Worm (Caenorhabditis elegans): ENCODE data around the gene F48F5.6.

The F48F5.6 gene

ce11 chrV:20418768-20419167 lies 34.2 kb downstream of the F48F5.6 start (continued):
- no peak for TF ChIP-seq ces-1 (GFP tag; optimal IDR thresholded peaks at IDR 0.05)
- peak; percentile 57 for TF ChIP-seq nhr-47 (tag; optimal IDR thresholded peaks at IDR 0.05)
- no peak for TF ChIP-seq Y116A8C.19 (tag; optimal IDR thresholded peaks at IDR 0.05; ENCODE audit: borderline replicate concordance)
- no peak for TF ChIP-seq pqm-1 (tag; optimal IDR thresholded peaks at IDR 0.05)
- TF ChIP-seq lin-35 (GFP tag; optimal IDR thresholded peaks at IDR 0.05): peak in 1 of 2 experiments; percentile 83
- peak; percentile 76 for TF ChIP-seq ama-1 (optimal IDR thresholded peaks at IDR 0.05)
- peak; percentile 93 for TF ChIP-seq elt-2 (tag; optimal IDR thresholded peaks at IDR 0.05)
- no peak for TF ChIP-seq F16B12.6 (tag; optimal IDR thresholded peaks at IDR 0.05)
- peak; percentile 30 to 36 for TF ChIP-seq efl-1 (optimal IDR thresholded peaks at IDR 0.05)
- TF ChIP-seq efl-1 (GFP tag; optimal IDR thresholded peaks at IDR 0.05 in 1 of 2): peak; percentile 4 to 94
- TF ChIP-seq unc-98 (GFP tag; IDR thresholded peaks at IDR 0.05): no peak
- no peak for TF ChIP-seq nhr-77 (tag; optimal IDR thresholded peaks at IDR 0.05)
- TF ChIP-seq nhr-28 (tag; optimal IDR thresholded peaks at IDR 0.05): no peak
- no peak for TF ChIP-seq tlp-1 (tag; optimal IDR thresholded peaks at IDR 0.05)
- no peak for TF ChIP-seq fkh-10 (GFP tag; optimal IDR thresholded peaks at IDR 0.05)
- no peak for TF ChIP-seq pag-3 (tag; optimal IDR thresholded peaks at IDR 0.05; ENCODE audit: borderline replicate concordance, insufficient read depth)
- TF ChIP-seq nhr-85 (tag): peak; percentile 71
- no peak for TF ChIP-seq ceh-63 (GFP tag; optimal IDR thresholded peaks at IDR 0.05)
- no peak for TF ChIP-seq unc-86 (tag; optimal IDR thresholded peaks at IDR 0.05)
- TF ChIP-seq lin-13 (GFP tag; optimal IDR thresholded peaks at IDR 0.05): peak; percentile 40
- peak; percentile 47 for TF ChIP-seq rnt-1 (tag; optimal IDR thresholded peaks at IDR 0.05)
- TF ChIP-seq ceh-82 (tag; optimal IDR thresholded peaks at IDR 0.05): no peak
- peak; percentile 90 for TF ChIP-seq lin-14 (GFP tag; optimal IDR thresholded peaks at IDR 0.05)
- peak; percentile 26; the same call in 1 of the 2 replicates for TF ChIP-seq ceh-88 (GFP tag; IDR thresholded peaks at IDR 0.05)
- no peak for TF ChIP-seq alr-1 (tag; optimal IDR thresholded peaks at IDR 0.05; ENCODE audit: borderline replicate concordance)
- no peak for TF ChIP-seq nhr-76 (tag; optimal IDR thresholded peaks at IDR 0.05)
- no peak for TF ChIP-seq hlh-17 (GFP tag; optimal IDR thresholded peaks at IDR 0.05; ENCODE audit: borderline replicate concordance)
- peak; percentile 37 for TF ChIP-seq skn-1 (tag; optimal IDR thresholded peaks at IDR 0.05)
- TF ChIP-seq aly-2 (tag; optimal IDR thresholded peaks at IDR 0.05): no peak
- no peak for TF ChIP-seq mab-9 (GFP tag; IDR thresholded peaks at IDR 0.05)
- TF ChIP-seq lin-15B (tag; optimal IDR thresholded peaks at IDR 0.05): no peak

- no peak for TF ChIP-seq zip-4 (GFP tag; optimal IDR thresholded peaks at IDR 0.05)
- no peak for TF ChIP-seq Y116A8C.19 (tag; optimal IDR thresholded peaks at IDR 0.05; ENCODE audit: borderline replicate concordance)
- TF ChIP-seq grh-1 (GFP tag; IDR thresholded peaks at IDR 0.05): no peak
- TF ChIP-seq egl-27 (tag; optimal IDR thresholded peaks at IDR 0.05): no peak
- no peak for TF ChIP-seq elt-2 (tag; optimal IDR thresholded peaks at IDR 0.05)
- no peak for TF ChIP-seq lin-15B (tag; optimal IDR thresholded peaks at IDR 0.05)
- TF ChIP-seq tbx-2 (tag; optimal IDR thresholded peaks at IDR 0.05): no peak
- no peak for TF ChIP-seq nhr-237 (tag; optimal IDR thresholded peaks at IDR 0.05)
- peak; percentile 66 for TF ChIP-seq fkh-8 (tag; optimal IDR thresholded peaks at IDR 0.05)
- no peak for TF ChIP-seq ceh-8 (GFP tag; optimal IDR thresholded peaks at IDR 0.05)
- no peak for TF ChIP-seq unc-62 (GFP tag; optimal IDR thresholded peaks at IDR 0.05)
- peak in 1 of 2 experiments; percentile 32 for TF ChIP-seq lsy-2 (tag; optimal IDR thresholded peaks at IDR 0.05)
- no peak for TF ChIP-seq hlh-17 (GFP tag; optimal IDR thresholded peaks at IDR 0.05; ENCODE audit: borderline replicate concordance)
- TF ChIP-seq nhr-76 (tag; optimal IDR thresholded peaks at IDR 0.05): no peak
- TF ChIP-seq C16A3.4 (tag; optimal IDR thresholded peaks at IDR 0.05): no peak
- no peak for TF ChIP-seq unc-30 (tag; optimal IDR thresholded peaks at IDR 0.05)
- no peak for TF ChIP-seq nhr-28 (tag; optimal IDR thresholded peaks at IDR 0.05)
- TF ChIP-seq skn-1 (tag; optimal IDR thresholded peaks at IDR 0.05): peak; percentile 19
- TF ChIP-seq rnt-1 (tag; optimal IDR thresholded peaks at IDR 0.05): no peak
- TF ChIP-seq fkh-4 (tag; optimal IDR thresholded peaks at IDR 0.05; ENCODE audit: borderline replicate concordance): no peak
- TF ChIP-seq ceh-88 (GFP tag; IDR thresholded peaks at IDR 0.05): no peak
- peak; percentile 58 for TF ChIP-seq nhr-71 (tag; optimal IDR thresholded peaks at IDR 0.05)
- TF ChIP-seq nhr-12 (tag; optimal IDR thresholded peaks at IDR 0.05): no peak
- TF ChIP-seq sup-37 (GFP tag; optimal IDR thresholded peaks at IDR 0.05): no peak
- peak; percentile 17 for TF ChIP-seq dsc-1 (tag; optimal IDR thresholded peaks at IDR 0.05)
- TF ChIP-seq isw-1 (GFP tag; IDR thresholded peaks at IDR 0.05): no peak
- TF ChIP-seq mdl-1 (tag; optimal IDR thresholded peaks at IDR 0.05): peak in 1 of 2 experiments; percentile 51
- peak in 1 of 2 experiments; percentile 35 for TF ChIP-seq efl-1 (optimal IDR thresholded peaks at IDR 0.05)
- peak; percentile 16 to 45 for TF ChIP-seq efl-1 (GFP tag; optimal IDR thresholded peaks at IDR 0.05 in 1 of 2)
- peak; percentile 54 for TF ChIP-seq unc-86 (tag; optimal IDR thresholded peaks at IDR 0.05)
- TF ChIP-seq lin-13 (GFP tag; optimal IDR thresholded peaks at IDR 0.05): no peak
- TF ChIP-seq unc-98 (GFP tag; IDR thresholded peaks at IDR 0.05): no peak
- no peak for TF ChIP-seq ets-5 (GFP tag; IDR thresholded peaks at IDR 0.05)
- TF ChIP-seq nhr-85 (tag): no peak
Observed at ce11 chrV:20417809-20418208, 35.2 kb downstream of the F48F5.6 start.

Measured in whole organism, L1 larva.